Worm (Caenorhabditis elegans): ENCODE data around the gene T21C9.11.

ce11 chrV:10588694-10589093, 6.0 kb downstream of the T21C9.11 start, which contains the start of gene srg-32:
- TF ChIP-seq tbx-2 (tag; optimal IDR thresholded peaks at IDR 0.05) (no peak), nhr-232 (tag; optimal IDR thresholded peaks at IDR 0.05) (no peak), ama-1 (optimal IDR thresholded peaks at IDR 0.05) (no peak), fkh-10 (GFP tag; optimal IDR thresholded peaks at IDR 0.05) (no peak)

All from whole organism, late embryonic.